Fruit fly (Drosophila melanogaster) Kc167 (cell line): ENCODE results near the gene wgn.

Source experiments
- Myc ChIP-seq: fragments of >200 bp; optimal IDR thresholded peaks from 2 replicates; lab custom pipeline; 2017; ENCODE audit warnings: missing external identifiers
- Sin3A ChIP-seq: fragments of >200 bp; optimal IDR thresholded peaks from 2 replicates; lab custom pipeline; 2018; ENCODE audit warnings: missing external identifiers
- h ChIP-seq: fragments of >200 bp; optimal IDR thresholded peaks from 3 replicates; lab custom pipeline; 2018; ENCODE audit warnings: missing external identifiers
- insv ChIP-seq: fragments of >200 bp; optimal IDR thresholded peaks from 3 replicates; lab custom pipeline; 2018; ENCODE audit warnings: missing external identifiers
- psq ChIP-seq: fragments of >200 bp; optimal IDR thresholded peaks from 2 replicates; lab custom pipeline; 2017; ENCODE audit warnings: missing external identifiers
- ttk ChIP-seq: sonication (Bioruptor generic); optimal IDR thresholded peaks from 2 replicates; lab custom pipeline; 2017; ENCODE audit warnings: missing external identifiers

The wgn gene

dm6 chrX:18634716-18635115 lies at the start of gene wgn:
TSS of gene wgn (minus strand) at chrX:18634908.
- TF ChIP-seq Myc (lab: Kevin White, UChicago) (no peak), insv (lab: Kevin White, UChicago) (no peak), Sin3A (lab: Kevin White, UChicago) (no peak), h (lab: Kevin White, UChicago) (no peak), ttk (lab: Kevin White, UChicago) (no peak)

DNA sequence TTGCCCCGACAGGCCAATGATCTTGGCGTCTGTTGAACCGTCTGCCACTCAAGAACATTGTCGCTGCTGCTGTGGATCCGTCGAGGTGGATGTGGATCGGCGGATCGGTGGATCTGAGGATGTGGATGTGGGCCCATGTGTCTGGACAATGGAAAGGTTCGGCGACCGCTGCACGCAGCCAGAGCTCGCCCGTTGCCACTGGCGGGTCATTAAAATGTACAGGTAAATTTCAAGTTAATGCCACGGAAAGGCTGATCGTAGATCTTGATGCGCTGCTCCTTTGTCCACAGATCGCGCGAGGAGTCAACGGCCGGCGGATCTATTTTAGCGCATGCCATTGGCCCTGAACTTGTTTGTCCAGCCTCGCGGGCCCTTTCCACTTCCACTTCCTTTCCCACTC lies 49.8 kb upstream of the wgn start:
- no peak for TF ChIP-seq ttk (lab: Kevin White, UChicago)
- no peak for TF ChIP-seq psq (lab: Kevin White, UChicago)

- no peak for TF ChIP-seq psq (lab: Kevin White, UChicago)
- TF ChIP-seq h (lab: Kevin White, UChicago), result no peak
Observed at dm6 chrX:18682815-18683214, 48.1 kb upstream of the wgn start.

- no peak for TF ChIP-seq h (lab: Kevin White, UChicago)
- no peak for TF ChIP-seq insv (lab: Kevin White, UChicago)
- TF ChIP-seq Myc (lab: Kevin White, UChicago), result no peak
- no peak for TF ChIP-seq Sin3A (lab: Kevin White, UChicago)
- no peak for TF ChIP-seq ttk (lab: Kevin White, UChicago)
- no peak for TF ChIP-seq psq (lab: Kevin White, UChicago)
Observed at dm6 chrX:18681410-18681809, 46.7 kb upstream of the wgn start.

- TF ChIP-seq ttk (lab: Kevin White, UChicago) (no peak), psq (lab: Kevin White, UChicago) (no peak)
Observed at dm6 chrX:18678876-18679275, 44.2 kb upstream of the wgn start.

- TF ChIP-seq Myc (lab: Kevin White, UChicago) (no peak), ttk (lab: Kevin White, UChicago) (no peak), insv (lab: Kevin White, UChicago) (no peak), Sin3A (lab: Kevin White, UChicago) (no peak), h (lab: Kevin White, UChicago) (no peak), psq (lab: Kevin White, UChicago) (no peak)
Observed at dm6 chrX:18676756-18677155, 42.0 kb upstream of the wgn start.

dm6 chrX:18675702-18676101 lies 41.0 kb upstream of the wgn start:
- TF ChIP-seq insv (lab: Kevin White, UChicago) (no peak), ttk (lab: Kevin White, UChicago) (no peak), psq (lab: Kevin White, UChicago) (no peak), Myc (lab: Kevin White, UChicago) (no peak), h (lab: Kevin White, UChicago) (no peak), Sin3A (lab: Kevin White, UChicago) (no peak)

DNA sequence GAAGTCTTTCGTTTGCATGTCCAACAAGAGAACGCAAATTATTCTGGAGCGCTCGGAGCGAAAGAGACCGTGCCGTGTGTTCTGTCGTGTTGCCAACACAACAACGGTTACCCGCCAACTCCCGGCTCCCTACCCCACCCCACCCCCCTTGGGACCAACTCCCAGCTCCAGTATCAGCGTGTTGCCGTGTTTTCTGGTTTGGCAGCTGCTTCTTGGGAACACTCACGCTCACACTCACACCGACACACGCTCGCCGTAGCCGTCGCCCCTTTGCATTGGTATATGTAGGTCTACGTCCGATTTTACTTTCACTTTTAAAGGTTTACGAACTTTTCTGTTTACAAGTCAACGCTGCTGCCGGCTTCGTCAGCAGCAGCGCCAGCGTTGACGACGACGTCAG lies 40.6 kb upstream of the wgn start:
- TF ChIP-seq psq (lab: Kevin White, UChicago) (no peak), insv (lab: Kevin White, UChicago) (no peak), h (lab: Kevin White, UChicago) (no peak), Myc (lab: Kevin White, UChicago) (no peak), ttk (lab: Kevin White, UChicago) (no peak), Sin3A (lab: Kevin White, UChicago) (no peak)

dm6 chrX:18672900-18673529 lies 38.3 kb upstream of the wgn start:
- no peak for TF ChIP-seq Myc (lab: Kevin White, UChicago)
- no peak for TF ChIP-seq Sin3A (lab: Kevin White, UChicago)
- TF ChIP-seq h (lab: Kevin White, UChicago), result no peak
- TF ChIP-seq ttk (lab: Kevin White, UChicago), result no peak
- no peak for TF ChIP-seq insv (lab: Kevin White, UChicago)
- TF ChIP-seq psq (lab: Kevin White, UChicago), result no peak

DNA sequence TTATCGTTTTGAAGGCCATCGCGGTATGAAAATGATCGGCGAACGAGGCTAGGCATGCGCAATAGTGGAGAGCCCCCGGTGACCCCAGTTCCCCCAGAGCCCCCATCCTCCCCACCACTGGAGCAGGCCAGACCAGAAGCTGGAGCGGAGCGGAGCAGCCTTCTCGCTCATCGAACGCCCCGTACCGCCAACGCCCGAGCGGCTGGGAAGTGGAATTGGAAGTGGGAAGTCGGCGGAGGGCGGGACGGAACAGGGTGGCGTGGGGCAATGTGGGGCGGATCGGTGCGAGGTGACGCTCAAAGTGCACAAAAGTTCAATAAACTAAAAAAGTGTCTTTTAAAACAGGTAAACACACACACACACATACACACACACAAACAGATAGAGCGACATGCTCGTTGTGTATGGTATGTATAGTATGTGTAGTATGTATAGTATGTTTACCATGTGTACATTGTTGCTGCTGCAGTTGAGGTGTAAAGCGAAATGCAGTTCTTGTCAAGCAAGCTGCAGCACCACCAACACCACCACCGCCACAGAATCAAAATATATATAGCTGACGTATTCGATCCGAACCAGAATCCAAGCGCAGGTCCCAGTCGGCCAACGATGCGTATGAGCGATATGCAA lies 37.0 kb upstream of the wgn start:
- TF ChIP-seq h (lab: Kevin White, UChicago) (no peak), Sin3A (lab: Kevin White, UChicago) (no peak), psq (lab: Kevin White, UChicago) (no peak), Myc (lab: Kevin White, UChicago) (no peak), ttk (lab: Kevin White, UChicago) (no peak), insv (lab: Kevin White, UChicago) (no peak)

dm6 chrX:18669811-18670477 lies 35.2 kb upstream of the wgn start:
- no peak for TF ChIP-seq Myc (lab: Kevin White, UChicago)

dm6 chrX:18668293-18668692 lies 33.6 kb upstream of the wgn start:
- TF ChIP-seq psq (lab: Kevin White, UChicago) (no peak), insv (lab: Kevin White, UChicago) (no peak), h (lab: Kevin White, UChicago) (no peak), Myc (lab: Kevin White, UChicago) (no peak), Sin3A (lab: Kevin White, UChicago) (no peak), ttk (lab: Kevin White, UChicago) (no peak)
